Fruit fly (Drosophila melanogaster): ENCODE measurements around the gene elg1.

elg1 gene

DNA sequence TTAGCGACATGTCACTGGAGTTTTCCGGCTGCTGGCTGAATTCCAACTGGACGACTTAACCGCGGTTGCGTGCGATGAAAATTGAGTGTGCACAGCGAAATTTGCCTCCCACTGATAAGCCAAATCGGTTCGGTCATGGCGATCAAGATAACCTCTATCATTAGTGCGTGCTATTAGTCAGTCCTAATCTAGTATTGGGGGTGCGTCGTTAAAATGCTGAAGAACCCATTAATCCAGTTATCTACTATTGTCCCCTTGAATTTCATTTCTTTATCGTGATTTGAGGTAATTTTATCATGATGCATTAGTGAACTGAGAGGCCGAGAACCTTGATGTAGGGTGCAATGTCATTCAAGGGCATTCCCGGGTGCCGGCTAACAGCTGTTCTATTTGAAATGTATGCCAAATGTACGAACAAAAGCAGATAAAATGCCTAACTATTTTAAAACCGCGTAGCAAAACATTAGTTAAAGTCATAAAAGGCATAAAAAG, 3.3 kb upstream of the elg1 start, which contains the start of gene Pgm1 (continued):
- TF ChIP-seq gfzf (GFP tag; optimal IDR thresholded peaks at IDR 0.05) (no peak), bcd (GFP tag; optimal IDR thresholded peaks at IDR 0.05) (no peak), chn (GFP tag; optimal IDR thresholded peaks at IDR 0.05) (peak; percentile 89), pho (GFP tag; optimal IDR thresholded peaks at IDR 0.05) (peak; percentile 86), CG13894 (tag; optimal IDR thresholded peaks at IDR 0.05) (no peak), cato (GFP tag; optimal IDR thresholded peaks at IDR 0.05; ENCODE audit: borderline replicate concordance) (peak; percentile 52), klu (GFP tag; IDR thresholded peaks at IDR 0.05) (0 out of 2 replicates have a peak, but pooled peaks have one; percentile 28), zen2 (GFP tag; IDR thresholded peaks at IDR 0.05; ENCODE audit: partially characterized antibody) (no peak), Stat92E (GFP tag; optimal IDR thresholded peaks at IDR 0.05) (peak in 1 of 3 experiments; percentile 87), rib (GFP tag; IDR thresholded peaks at IDR 0.05) (peak; percentile 72; the same call in 1 of the 2 replicates), salm (tag; optimal IDR thresholded peaks at IDR 0.05) (peak; percentile 63), H15 (GFP tag; IDR thresholded peaks at IDR 0.05) (peak; percentile 48; the same call in 1 of the 3 replicates), CG7745 (tag; optimal IDR thresholded peaks at IDR 0.05) (no peak), E2f2 (GFP tag; IDR thresholded peaks at IDR 0.05) (peak; percentile 53; the same call in 1 of the 2 replicates), ftz-f1 (GFP tag; optimal IDR thresholded peaks at IDR 0.05) (peak; percentile 94), toy (GFP tag; IDR thresholded peaks at IDR 0.05) (0 out of 2 replicates have a peak, but pooled peaks have one; percentile 36), CG11247 (GFP tag; IDR thresholded peaks at IDR 0.05) (peak; percentile 47), HmgD (GFP tag; optimal IDR thresholded peaks at IDR 0.05) (peak; percentile 95), sob (GFP tag; IDR thresholded peaks at IDR 0.05) (peak; percentile 59; the same call in 1 of the 2 replicates), Hmx (GFP tag; optimal IDR thresholded peaks at IDR 0.05) (peak; percentile 70), CG10543 (GFP tag; optimal IDR thresholded peaks at IDR 0.05) (peak; percentile 79), wor (GFP tag; IDR thresholded peaks at IDR 0.05) (peak; percentile 53), CG2712 (tag; optimal IDR thresholded peaks at IDR 0.05) (peak; percentile 77), Hey (tag; optimal IDR thresholded peaks at IDR 0.05) (peak; percentile 79), otp (GFP tag; IDR thresholded peaks at IDR 0.05) (peak; percentile 68; the same call in 2 of the 3 replicates), CG8478 (optimal IDR thresholded peaks at IDR 0.05) (no peak), Ssrp (tag; optimal IDR thresholded peaks at IDR 0.05) (peak; percentile 65), Sry-β (GFP tag; optimal IDR thresholded peaks at IDR 0.05) (no peak), Asciz (GFP tag; optimal IDR thresholded peaks at IDR 0.05) (no peak), luna (GFP tag; optimal IDR thresholded peaks at IDR 0.05) (peak; percentile 89), Adf1 (GFP tag; IDR thresholded peaks at IDR 0.05) (peak; percentile 39; the same call in 1 of the 2 replicates), ap (GFP tag; IDR thresholded peaks at IDR 0.05) (peak; percentile 81), CG4328 (GFP tag; optimal IDR thresholded peaks at IDR 0.05) (no peak), Sox100B (GFP tag; optimal IDR thresholded peaks at IDR 0.05) (peak; percentile 51), Xbp1 (GFP tag; optimal IDR thresholded peaks at IDR 0.05) (peak; percentile 86), CG11504 (tag; optimal IDR thresholded peaks at IDR 0.05) (peak; percentile 76), CG9215 (GFP tag; IDR thresholded peaks at IDR 0.05) (peak; percentile 64; the same call in 1 of the 2 replicates), CG2116 (GFP tag; optimal IDR thresholded peaks at IDR 0.05) (no peak), Scr (GFP tag; IDR thresholded peaks at IDR 0.05; ENCODE audit: partially characterized antibody) (no peak), Elba2 (GFP tag; optimal IDR thresholded peaks at IDR 0.05) (peak; percentile 25), Rfx (GFP tag; IDR thresholded peaks at IDR 0.05) (peak; percentile 85), croc (GFP tag; conservative IDR thresholded peaks at IDR 0.05) (peak; percentile 44), Lpt (GFP tag; optimal IDR thresholded peaks at IDR 0.05) (no peak), Side (GFP tag; optimal IDR thresholded peaks at IDR 0.05) (peak; percentile 94), az2 (GFP tag; optimal IDR thresholded peaks at IDR 0.05) (peak; percentile 83), CG15011 (GFP tag; optimal IDR thresholded peaks at IDR 0.05) (no peak), CG15696 (tag; optimal IDR thresholded peaks at IDR 0.05) (peak; percentile 41), peb (GFP tag; IDR thresholded peaks at IDR 0.05) (peak; percentile 52; the same call in 1 of the 2 replicates), HLH54F (GFP tag; optimal IDR thresholded peaks at IDR 0.05) (peak; percentile 87), nerfin-2 (GFP tag; IDR thresholded peaks at IDR 0.05; ENCODE audit: partially characterized antibody) (no peak)
